Fruit fly (Drosophila melanogaster): Measurements from ENCODE around the gene CG17597.

The CG17597 gene

dm6 chr2L:18844917-18845509 lies 14.1 kb upstream of the CG17597 start, which contains the start of gene CG17321 (continued):
- no peak for TF ChIP-seq Usf (GFP tag; optimal IDR thresholded peaks at IDR 0.05)
- TF ChIP-seq CG8290 (GFP tag; optimal IDR thresholded peaks at IDR 0.05): no peak
- peak in 1 of 2 experiments; percentile 2 for TF ChIP-seq CG8290 (tag; optimal IDR thresholded peaks at IDR 0.05)
- TF ChIP-seq her (GFP tag; optimal IDR thresholded peaks at IDR 0.05): no peak
- peak; percentile 36 for TF ChIP-seq scrt (GFP tag; optimal IDR thresholded peaks at IDR 0.05)
- TF ChIP-seq chinmo (GFP tag; IDR thresholded peaks at IDR 0.05; ENCODE audit: partially characterized antibody): 0 out of 4 replicates have a peak, but pooled peaks have one; percentile 29
- TF ChIP-seq mld (GFP tag; IDR thresholded peaks at IDR 0.05; ENCODE audit: partially characterized antibody): no peak
- no peak for TF ChIP-seq CG12104 (GFP tag; optimal IDR thresholded peaks at IDR 0.05)
- no peak for TF ChIP-seq gsb-n (tag; optimal IDR thresholded peaks at IDR 0.05)
- no peak for TF ChIP-seq ase (GFP tag; IDR thresholded peaks at IDR 0.05)
- no peak for TF ChIP-seq CG8944 (GFP tag; optimal IDR thresholded peaks at IDR 0.05)
- no peak for TF ChIP-seq sim (GFP tag; IDR thresholded peaks at IDR 0.05)
- no peak for TF ChIP-seq caup (GFP tag; optimal IDR thresholded peaks at IDR 0.05; ENCODE audit: severe bottlenecking)
- no peak for TF ChIP-seq CG11696 (GFP tag; IDR thresholded peaks at IDR 0.05)
- TF ChIP-seq dm (GFP tag; optimal IDR thresholded peaks at IDR 0.05): no peak
- no peak for TF ChIP-seq CG2875 (GFP tag; optimal IDR thresholded peaks at IDR 0.05)
- no peak for TF ChIP-seq HLHmδ (GFP tag; optimal IDR thresholded peaks at IDR 0.05)
- no peak for TF ChIP-seq crp (GFP tag; optimal IDR thresholded peaks at IDR 0.05)
- TF ChIP-seq cas (GFP tag; IDR thresholded peaks at IDR 0.05): no peak
- TF ChIP-seq CG11560 (tag; IDR thresholded peaks at IDR 0.05): no peak
- no peak for TF ChIP-seq grn (GFP tag; optimal IDR thresholded peaks at IDR 0.05)
- TF ChIP-seq insv (GFP tag; optimal IDR thresholded peaks at IDR 0.05): no peak
- no peak for TF ChIP-seq dati (GFP tag; IDR thresholded peaks at IDR 0.05)
- TF ChIP-seq Hmr (GFP tag; optimal IDR thresholded peaks at IDR 0.05): peak; percentile 43
- TF ChIP-seq CG18262 (tag; optimal IDR thresholded peaks at IDR 0.05): no peak
- no peak for TF ChIP-seq luna (GFP tag; optimal IDR thresholded peaks at IDR 0.05)
- no peak for TF ChIP-seq sr (GFP tag; IDR thresholded peaks at IDR 0.05)
- no peak for TF ChIP-seq Tbp (GFP tag; optimal IDR thresholded peaks at IDR 0.05)
- TF ChIP-seq Side (GFP tag; optimal IDR thresholded peaks at IDR 0.05): no peak
- TF ChIP-seq Eip74EF (GFP tag; optimal IDR thresholded peaks at IDR 0.05): no peak
- TF ChIP-seq Fer3 (tag; optimal IDR thresholded peaks at IDR 0.05): no peak
- TF ChIP-seq CG6175 (GFP tag; IDR thresholded peaks at IDR 0.05): no peak
- TF ChIP-seq Camta (GFP tag; optimal IDR thresholded peaks at IDR 0.05): no peak
- no peak for TF ChIP-seq Dll (GFP tag; IDR thresholded peaks at IDR 0.05; ENCODE audit: partially characterized antibody)
- no peak for TF ChIP-seq zen (tag; optimal IDR thresholded peaks at IDR 0.05)
- no peak for TF ChIP-seq so (GFP tag; IDR thresholded peaks at IDR 0.05)
- TF ChIP-seq CG3163 (GFP tag; optimal IDR thresholded peaks at IDR 0.05): no peak
- no peak for TF ChIP-seq Mes4 (GFP tag; optimal IDR thresholded peaks at IDR 0.05)
- no peak for TF ChIP-seq CG2120 (GFP tag; optimal IDR thresholded peaks at IDR 0.05)
- peak; percentile 51 for TF ChIP-seq Deaf1 (tag; optimal IDR thresholded peaks at IDR 0.05)
- TF ChIP-seq Gug (GFP tag; IDR thresholded peaks at IDR 0.05): no peak
- no peak for TF ChIP-seq CG1024 (GFP tag; IDR thresholded peaks at IDR 0.05)
- TF ChIP-seq CG7745 (tag; optimal IDR thresholded peaks at IDR 0.05): no peak
- TF ChIP-seq CG31441 (GFP tag; IDR thresholded peaks at IDR 0.05): no peak
- TF ChIP-seq ap (GFP tag; IDR thresholded peaks at IDR 0.05): no peak
- TF ChIP-seq vvl (GFP tag; IDR thresholded peaks at IDR 0.05): no peak
- TF ChIP-seq CG12219 (GFP tag; optimal IDR thresholded peaks at IDR 0.05): no peak
- no peak for TF ChIP-seq ara (GFP tag; IDR thresholded peaks at IDR 0.05)
- TF ChIP-seq bowl (GFP tag; IDR thresholded peaks at IDR 0.05): no peak
- TF ChIP-seq ttk (GFP tag; IDR thresholded peaks at IDR 0.05): no peak
- TF ChIP-seq zf30C (GFP tag; optimal IDR thresholded peaks at IDR 0.05): no peak
- TF ChIP-seq pum (GFP tag; optimal IDR thresholded peaks at IDR 0.05): no peak

All from whole organism, embryonic.